Worm (Caenorhabditis elegans) whole organism, midembryonic: Measurements from ENCODE around the gene mdt-15.

Source experiments
- T22C8.4 ChIP-seq: fragments of 200-800 bp; sonication (Bioruptor generic); IDR thresholded peaks from 2 replicates; pipeline ENCODE4 v1.3.6; 2022; ENCODE audit warnings: missing genetic modification characterization, missing compliant biosample characterization
- cog-1 ChIP-seq: sonication (generic microtip); optimal IDR thresholded peaks from 2 replicates; lab custom pipeline; 2016; ENCODE audit warnings: missing genetic modification characterization, missing compliant biosample characterization
- flt-1 ChIP-seq: fragments of 200-800 bp; sonication (Bioruptor generic); IDR thresholded peaks from 2 replicates; pipeline ENCODE4 v1.3.6; 2022; ENCODE audit warnings: missing genetic modification characterization, missing compliant biosample characterization
- klf-2 ChIP-seq: fragments of 200-800 bp; sonication (Bioruptor generic); conservative IDR thresholded peaks from 2 replicates; pipeline ENCODE4 v1.3.6; 2022; ENCODE audit warnings: missing genetic modification reagents, missing genetic modification characterization, missing compliant biosample characterization
- med-1 ChIP-seq: sonication (generic microtip); optimal IDR thresholded peaks from 2 replicates; lab custom pipeline; 2017; ENCODE audit warnings: missing genetic modification characterization, mild to moderate bottlenecking, missing compliant biosample characterization, antibody characterized with exemption, missing genetic modification reagents; ENCODE audit not compliant: insufficient read depth
- ref-1 ChIP-seq: fragments of 200-800 bp; sonication (Bioruptor generic); conservative IDR thresholded peaks from 2 replicates; pipeline ENCODE4 v1.3.6; 2022; ENCODE audit warnings: missing genetic modification reagents, missing genetic modification characterization, missing compliant biosample characterization
- tab-1 ChIP-seq: fragments of 200-800 bp; sonication (Bioruptor generic); IDR thresholded peaks from 2 replicates; pipeline ENCODE4 v1.3.6; 2022; ENCODE audit warnings: missing genetic modification characterization, missing compliant biosample characterization
- ztf-23 ChIP-seq: fragments of 200-800 bp; sonication (Bioruptor generic); IDR thresholded peaks from 2 replicates; pipeline ENCODE4 v1.3.6; 2022; ENCODE audit warnings: missing genetic modification reagents, missing genetic modification characterization, missing compliant biosample characterization
- ztf-29 ChIP-seq: fragments of 200-800 bp; sonication (Bioruptor generic); IDR thresholded peaks from 2 replicates; pipeline ENCODE4 v1.3.6; 2022; ENCODE audit warnings: missing genetic modification reagents, missing genetic modification characterization, missing compliant biosample characterization

Gene mdt-15

ce11 chrIII:5874664-5875417 lies 41.3 kb upstream of the mdt-15 start:
- no peak for TF ChIP-seq ztf-23 (GFP tag; lab: Robert Waterston, UW)
- no peak for TF ChIP-seq tab-1 (GFP tag; lab: Robert Waterston, UW)
- TF ChIP-seq ref-1 = no peak
- TF ChIP-seq med-1 = no peak
- TF ChIP-seq cog-1 (tag; lab: Kevin White, UChicago) = no peak
- TF ChIP-seq flt-1 (GFP tag; lab: Robert Waterston, UW) = no peak

DNA sequence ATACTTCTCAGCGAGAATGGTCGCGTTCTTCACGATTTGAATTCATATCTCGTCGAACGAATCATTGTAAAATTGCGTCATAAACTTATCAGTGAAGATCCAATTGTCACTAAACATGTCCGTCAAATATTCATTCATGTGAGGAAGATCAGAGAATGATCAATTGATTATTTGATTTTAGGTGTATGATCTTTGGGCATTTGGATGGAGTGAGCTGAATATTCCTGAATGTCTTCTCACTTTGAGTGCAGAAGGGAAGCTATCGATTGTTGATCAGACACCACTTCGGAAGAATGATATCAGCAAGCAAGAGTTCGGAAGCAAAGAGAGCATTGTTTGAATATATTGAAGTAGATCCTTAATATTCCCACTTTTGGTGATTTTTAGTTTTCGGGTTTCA lies 40.7 kb upstream of the mdt-15 start:
- TF ChIP-seq flt-1 (GFP tag; lab: Robert Waterston, UW) = no peak
- TF ChIP-seq ztf-23 (GFP tag; lab: Robert Waterston, UW) = no peak
- no peak for TF ChIP-seq cog-1 (tag; lab: Kevin White, UChicago)
- TF ChIP-seq ref-1 = no peak

DNA sequence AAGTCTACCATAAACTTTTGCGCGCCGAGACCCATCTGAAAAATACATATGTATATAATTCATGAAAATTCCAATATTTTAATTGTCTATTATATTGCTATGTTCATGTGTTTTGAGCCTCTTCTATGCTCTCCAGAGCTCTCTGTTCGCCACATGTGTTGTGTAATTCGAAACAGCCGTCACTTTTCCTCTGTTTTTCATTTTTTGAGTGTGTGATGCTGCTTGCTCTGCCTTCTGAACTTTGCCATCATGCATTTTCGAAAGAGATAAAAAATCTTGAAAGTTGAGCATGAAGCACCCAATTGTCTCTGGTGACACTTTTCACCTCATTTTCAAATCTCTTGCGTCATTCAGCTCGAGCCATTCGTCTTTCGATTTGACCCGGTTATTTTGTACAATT lies 38.7 kb upstream of the mdt-15 start:
- TF ChIP-seq ref-1 (no peak), tab-1 (GFP tag; lab: Robert Waterston, UW) (no peak), klf-2 (no peak), med-1 (no peak), flt-1 (GFP tag; lab: Robert Waterston, UW) (no peak), ztf-29 (GFP tag; lab: Robert Waterston, UW) (no peak)

- TF ChIP-seq med-1 = no peak
- TF ChIP-seq cog-1 (tag; lab: Kevin White, UChicago) = peak; percentile 13
- TF ChIP-seq ref-1 = no peak
- no peak; the same call in 1 of the 2 replicates for TF ChIP-seq T22C8.4 (GFP tag; lab: Robert Waterston, UW)
- no peak for TF ChIP-seq flt-1 (GFP tag; lab: Robert Waterston, UW)
- no peak for TF ChIP-seq ztf-29 (GFP tag; lab: Robert Waterston, UW)
- no peak for TF ChIP-seq klf-2
- 0 out of 2 replicates have a peak, but pooled peaks have one; percentile 43 for TF ChIP-seq ztf-23 (GFP tag; lab: Robert Waterston, UW)
Observed at ce11 chrIII:5871760-5872159, 38.2 kb upstream of the mdt-15 start, which contains the start of the genes F01F1.11 and F01F1.3. Gene F01F1.11 (minus strand): TSS chrIII:5871877. Gene F01F1.3 (plus strand): TSS chrIII:5871938.

DNA sequence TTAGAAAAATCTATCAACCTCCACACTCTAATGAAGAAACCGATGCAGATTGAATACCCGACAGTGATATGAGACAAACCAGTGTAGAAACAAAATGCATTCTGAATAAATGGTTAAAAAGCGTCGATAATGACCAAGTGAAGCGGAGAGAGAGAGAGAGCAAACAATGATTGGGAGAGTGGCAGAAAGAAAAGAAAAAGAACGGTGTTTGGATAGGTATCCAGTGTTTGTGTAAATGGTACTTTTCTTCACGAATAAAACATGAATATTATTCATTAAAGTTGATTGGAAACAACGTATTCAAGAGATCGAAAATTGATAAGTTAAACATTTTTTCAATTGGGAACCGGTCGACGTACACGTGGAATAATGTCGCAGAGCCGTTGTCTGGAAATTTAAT lies 35.9 kb upstream of the mdt-15 start, which contains the start of gene F01F1.15:
F01F1.15 (minus strand) TSS at position 101 of the 400 bp plus-strand sequence.
- TF ChIP-seq klf-2 (no peak), med-1 (no peak), ztf-23 (GFP tag; lab: Robert Waterston, UW) (no peak), ztf-29 (GFP tag; lab: Robert Waterston, UW) (no peak), tab-1 (GFP tag; lab: Robert Waterston, UW) (no peak), ref-1 (no peak), flt-1 (GFP tag; lab: Robert Waterston, UW) (no peak), cog-1 (tag; lab: Kevin White, UChicago) (no peak), T22C8.4 (GFP tag; lab: Robert Waterston, UW) (no peak)

DNA sequence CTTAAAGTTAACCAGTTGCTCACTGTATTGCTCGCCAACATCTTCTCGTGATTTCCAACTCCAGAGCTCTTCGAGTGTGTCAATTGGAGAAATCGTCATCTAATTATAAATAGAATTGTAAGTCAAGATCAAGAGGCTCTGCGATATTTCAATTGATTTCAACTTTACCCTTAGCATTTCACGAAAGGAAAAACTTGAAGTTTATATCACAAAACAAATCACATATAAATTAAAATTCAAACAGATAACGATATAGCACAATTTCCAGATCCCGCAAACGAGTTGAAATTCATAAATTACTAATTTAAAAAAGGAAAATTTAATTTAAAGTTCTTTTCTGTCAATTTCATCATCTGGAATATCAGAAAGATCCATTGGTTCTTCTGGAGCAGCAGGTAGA lies 34.9 kb upstream of the mdt-15 start, which contains the start of gene eng-1:
eng-1 (minus strand) TSS at position 101 of the 400 bp plus-strand sequence.
- no peak for TF ChIP-seq ztf-29 (GFP tag; lab: Robert Waterston, UW)

ce11 chrIII:5864270-5864669 lies 30.7 kb upstream of the mdt-15 start, which contains the start of gene rabn-5:
Gene rabn-5 (plus strand): TSS chrIII:5864553.
- TF ChIP-seq ztf-29 (GFP tag; lab: Robert Waterston, UW) (no peak), flt-1 (GFP tag; lab: Robert Waterston, UW) (no peak), T22C8.4 (GFP tag; lab: Robert Waterston, UW) (no peak), med-1 (no peak), ref-1 (no peak), ztf-23 (GFP tag; lab: Robert Waterston, UW) (no peak), klf-2 (no peak), cog-1 (tag; lab: Kevin White, UChicago) (no peak), tab-1 (GFP tag; lab: Robert Waterston, UW) (no peak)

DNA sequence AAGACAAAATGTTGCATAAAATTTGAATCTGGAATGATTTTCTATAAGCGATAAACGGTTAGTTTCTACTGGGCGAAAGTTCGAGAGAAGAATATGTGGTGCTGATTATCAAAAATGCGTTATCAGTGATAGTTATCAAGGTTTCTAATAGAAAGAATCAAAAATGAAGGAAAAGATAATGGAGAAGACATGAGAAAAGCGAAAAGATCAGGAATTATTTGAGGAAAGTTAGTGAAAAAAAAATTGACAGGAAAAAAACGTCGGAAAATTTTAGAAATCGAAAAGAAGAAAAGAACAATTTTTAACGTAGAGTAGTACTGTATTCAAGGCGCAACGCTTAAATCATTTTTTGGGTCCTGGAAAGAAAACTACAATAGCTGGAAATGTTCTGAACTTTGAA lies 30.2 kb upstream of the mdt-15 start, which contains the start of gene dnpp-1:
dnpp-1 (minus strand) TSS at position 30 of the 400 bp plus-strand sequence.
- TF ChIP-seq klf-2 (no peak), tab-1 (GFP tag; lab: Robert Waterston, UW) (no peak), ref-1 (no peak), T22C8.4 (GFP tag; lab: Robert Waterston, UW) (no peak), ztf-29 (GFP tag; lab: Robert Waterston, UW) (no peak), med-1 (no peak), flt-1 (GFP tag; lab: Robert Waterston, UW) (no peak), ztf-23 (GFP tag; lab: Robert Waterston, UW) (no peak), cog-1 (tag; lab: Kevin White, UChicago) (no peak)

DNA sequence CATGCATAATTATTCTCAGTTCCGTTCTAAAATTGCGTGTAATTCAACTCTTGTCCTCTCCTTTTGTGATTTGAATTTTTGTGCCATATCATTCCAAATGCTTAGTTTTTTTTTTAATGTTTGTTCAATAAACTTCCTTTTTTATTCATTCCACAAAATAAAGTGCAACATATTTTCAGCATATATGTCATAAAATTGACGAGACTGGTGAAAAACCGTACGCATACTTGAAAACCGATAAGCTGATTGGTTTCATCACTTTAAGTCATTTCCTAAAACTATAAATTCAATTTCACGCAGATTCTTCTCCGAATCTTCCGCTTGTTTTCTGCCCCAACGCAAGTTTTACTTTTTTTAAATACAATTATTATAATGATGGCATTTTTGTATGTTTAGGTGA lies 25.5 kb upstream of the mdt-15 start, which contains the start of gene dpf-4:
dpf-4 (plus strand) TSS at position 301 of the 400 bp plus-strand sequence.
- TF ChIP-seq tab-1 (GFP tag; lab: Robert Waterston, UW) = no peak
- no peak for TF ChIP-seq ztf-29 (GFP tag; lab: Robert Waterston, UW)
- no peak for TF ChIP-seq flt-1 (GFP tag; lab: Robert Waterston, UW)
- no peak for TF ChIP-seq cog-1 (tag; lab: Kevin White, UChicago)
- TF ChIP-seq ztf-23 (GFP tag; lab: Robert Waterston, UW) = no peak
- TF ChIP-seq med-1 = no peak
- no peak for TF ChIP-seq ref-1
- no peak for TF ChIP-seq klf-2
- no peak for TF ChIP-seq T22C8.4 (GFP tag; lab: Robert Waterston, UW)

ce11 chrIII:5855637-5856179 lies 22.2 kb upstream of the mdt-15 start, which contains the start of the genes cct-6 and alh-9:
Gene cct-6 (minus strand): TSS chrIII:5855687.
Gene alh-9 (plus strand): TSS chrIII:5856018.
- peak; percentile 72 for TF ChIP-seq cog-1 (tag; lab: Kevin White, UChicago)
- TF ChIP-seq ztf-29 (GFP tag; lab: Robert Waterston, UW) = no peak
